Worm (Caenorhabditis elegans) whole organism, L3 larva: ENCODE measurements around the gene ZK829.1.

Experiments
- R02D3.7 ChIP-seq: fragments of 150-350 bp; optimal IDR thresholded peaks from 2 replicates; lab custom pipeline; 2014; ENCODE audit warnings: missing biosample characterization, missing genetic modification characterization
- aly-2 ChIP-seq: fragments of 150-350 bp; optimal IDR thresholded peaks from 2 replicates; lab custom pipeline; 2014; ENCODE audit warnings: missing biosample characterization, missing genetic modification characterization
- ceh-28 ChIP-seq: fragments of 150-350 bp; optimal IDR thresholded peaks from 2 replicates; lab custom pipeline; 2014; ENCODE audit warnings: missing biosample characterization, missing genetic modification reagents, missing genetic modification characterization
- jun-1 ChIP-seq: fragments of 150-350 bp; optimal IDR thresholded peaks from 2 replicates; lab custom pipeline; 2014; ENCODE audit warnings: missing biosample characterization, missing genetic modification reagents, missing genetic modification characterization
- lin-39 ChIP-seq: fragments of 150-350 bp; optimal IDR thresholded peaks from 2 replicates; lab custom pipeline; 2018; ENCODE audit warnings: missing biosample characterization, missing genetic modification reagents, missing genetic modification characterization
- nhr-12 ChIP-seq: fragments of 150-350 bp; optimal IDR thresholded peaks from 2 replicates; lab custom pipeline; 2014; ENCODE audit warnings: missing biosample characterization, missing genetic modification characterization
- nhr-23 ChIP-seq: fragments of 150-350 bp; optimal IDR thresholded peaks from 2 replicates; lab custom pipeline; 2014; ENCODE audit warnings: missing biosample characterization, missing genetic modification reagents, missing genetic modification characterization
- nhr-77 ChIP-seq: fragments of 150-350 bp; optimal IDR thresholded peaks from 2 replicates; lab custom pipeline; 2014; ENCODE audit warnings: missing biosample characterization, missing genetic modification characterization
- skn-1 ChIP-seq: fragments of 150-350 bp; optimal IDR thresholded peaks from 2 replicates; lab custom pipeline; 2014; ENCODE audit warnings: missing biosample characterization, missing genetic modification characterization

ce11 chrIV:11952612-11953299, 10.5 kb upstream of the ZK829.1 start, which contains the start of gene gdh-1:
- no peak for TF ChIP-seq skn-1 (tag; lab: Kevin White, UChicago)
- TF ChIP-seq jun-1 (tag; lab: Kevin White, UChicago), result no peak
- no peak for TF ChIP-seq aly-2
- TF ChIP-seq R02D3.7, result no peak
- TF ChIP-seq lin-39 (tag; lab: Kevin White, UChicago), result no peak
- no peak for TF ChIP-seq ceh-28
- TF ChIP-seq nhr-12 (tag; lab: Kevin White, UChicago), result no peak
- TF ChIP-seq nhr-77 (tag; lab: Kevin White, UChicago), result no peak
- TF ChIP-seq nhr-23 (tag; lab: Kevin White, UChicago), result no peak
